Worm (Caenorhabditis elegans) whole organism, mixed stage, embryonic: ENCODE results near the gene oac-51.

Source experiments
- bed-3 ChIP-seq: fragments of 200-800 bp; sonication (Bioruptor generic); optimal IDR thresholded peaks from 3 replicates; lab custom pipeline; 2018; ENCODE audit warnings: mild to moderate bottlenecking, missing genetic modification characterization, moderate library complexity, missing compliant biosample characterization
- blmp-1 ChIP-seq: fragments of 150-350 bp; optimal IDR thresholded peaks from 2 replicates; lab custom pipeline; 2014; ENCODE audit warnings: missing biosample characterization, missing genetic modification characterization
- ceh-39 ChIP-seq: fragments of 150-350 bp; optimal IDR thresholded peaks from 2 replicates; lab custom pipeline; 2014; ENCODE audit warnings: missing biosample characterization, missing genetic modification characterization
- ceh-43 ChIP-seq: fragments of 200-800 bp; sonication (Bioruptor generic); optimal IDR thresholded peaks from 2 replicates; lab custom pipeline; 2018; ENCODE audit warnings: mild to moderate bottlenecking, missing genetic modification characterization, moderate library complexity, missing compliant biosample characterization
- ceh-83 ChIP-seq: fragments of 200-800 bp; sonication (Bioruptor generic); optimal IDR thresholded peaks from 2 replicates; lab custom pipeline; 2018; ENCODE audit warnings: mild to moderate bottlenecking, missing genetic modification characterization, missing compliant biosample characterization
- ces-1 ChIP-seq: fragments of 150-350 bp; optimal IDR thresholded peaks from 2 replicates; lab custom pipeline; 2014; ENCODE audit warnings: missing biosample characterization, missing genetic modification reagents, missing genetic modification characterization
- cnd-1 ChIP-seq: fragments of 200-800 bp; sonication (Bioruptor generic); optimal IDR thresholded peaks from 2 replicates; lab custom pipeline; 2018; ENCODE audit warnings: mild to moderate bottlenecking, missing genetic modification characterization, missing compliant biosample characterization
- drap-1 ChIP-seq: fragments of 200-800 bp; sonication (Bioruptor generic); optimal IDR thresholded peaks from 3 replicates; lab custom pipeline; 2018; ENCODE audit warnings: mild to moderate bottlenecking, missing genetic modification characterization, missing compliant biosample characterization
- elt-1 ChIP-seq: sonication (generic microtip); optimal IDR thresholded peaks from 2 replicates; lab custom pipeline; 2017; ENCODE audit warnings: missing genetic modification characterization, mild to moderate bottlenecking, missing compliant biosample characterization, antibody characterized with exemption, moderate library complexity, borderline replicate concordance; ENCODE audit not compliant: insufficient read depth
- flh-1 ChIP-seq: fragments of 200-800 bp; sonication (Bioruptor generic); optimal IDR thresholded peaks from 2 replicates; lab custom pipeline; 2018; ENCODE audit warnings: mild to moderate bottlenecking, missing genetic modification characterization, moderate library complexity, missing compliant biosample characterization
- ham-2 ChIP-seq: fragments of 200-800 bp; sonication (Bioruptor generic); optimal IDR thresholded peaks from 2 replicates; lab custom pipeline; 2018; ENCODE audit warnings: mild to moderate bottlenecking, missing genetic modification characterization, missing compliant biosample characterization
- hlh-1 ChIP-seq: fragments of 150-350 bp; optimal IDR thresholded peaks from 2 replicates; lab custom pipeline; 2014; ENCODE audit warnings: missing biosample characterization, missing genetic modification reagents, missing genetic modification characterization
- lin-13 ChIP-seq: fragments of 150-350 bp; optimal IDR thresholded peaks from 2 replicates; lab custom pipeline; 2014; ENCODE audit warnings: missing biosample characterization, missing genetic modification characterization
- lin-32 ChIP-seq: fragments of 200-800 bp; sonication (Bioruptor generic); optimal IDR thresholded peaks from 2 replicates; lab custom pipeline; 2018; ENCODE audit warnings: mild to moderate bottlenecking, missing genetic modification characterization, missing compliant biosample characterization
- lsy-2 ChIP-seq: fragments of 150-350 bp; optimal IDR thresholded peaks from 2 replicates; lab custom pipeline; 2014; ENCODE audit warnings: missing biosample characterization, missing genetic modification characterization
- mls-2 ChIP-seq: sonication (generic microtip); optimal IDR thresholded peaks from 2 replicates; lab custom pipeline; 2016; ENCODE audit warnings: mild to moderate bottlenecking, missing genetic modification characterization, moderate library complexity, missing compliant biosample characterization
- nhr-12 ChIP-seq: fragments of 150-350 bp; optimal IDR thresholded peaks from 2 replicates; lab custom pipeline; 2014; ENCODE audit warnings: missing biosample characterization, missing genetic modification characterization
- nhr-2 ChIP-seq: fragments of 150-350 bp; optimal IDR thresholded peaks from 2 replicates; lab custom pipeline; 2014; ENCODE audit warnings: missing biosample characterization, missing genetic modification characterization
- nhr-237 ChIP-seq: fragments of 150-350 bp; optimal IDR thresholded peaks from 2 replicates; lab custom pipeline; 2014; ENCODE audit warnings: missing biosample characterization, missing genetic modification characterization
- nhr-28 ChIP-seq: fragments of 150-350 bp; optimal IDR thresholded peaks from 2 replicates; lab custom pipeline; 2014; ENCODE audit warnings: missing biosample characterization, missing genetic modification characterization
- nhr-76 ChIP-seq: sonication (generic microtip); optimal IDR thresholded peaks from 2 replicates; lab custom pipeline; 2017; ENCODE audit warnings: missing biosample characterization, missing genetic modification characterization
- sem-2 ChIP-seq: fragments of 200-800 bp; sonication (Bioruptor generic); optimal IDR thresholded peaks from 2 replicates; lab custom pipeline; 2018; ENCODE audit warnings: mild to moderate bottlenecking, missing genetic modification characterization, missing compliant biosample characterization
- sptf-1 ChIP-seq: sonication (generic microtip); optimal IDR thresholded peaks from 2 replicates; lab custom pipeline; 2017; ENCODE audit warnings: mild to moderate bottlenecking, missing genetic modification characterization, moderate library complexity, missing compliant biosample characterization
- tbx-8 ChIP-seq: fragments of 200-800 bp; sonication (Bioruptor generic); optimal IDR thresholded peaks from 2 replicates; lab custom pipeline; 2018; ENCODE audit warnings: mild to moderate bottlenecking, missing genetic modification characterization, moderate library complexity, missing compliant biosample characterization
- unc-120 ChIP-seq: sonication (generic microtip); optimal IDR thresholded peaks from 2 replicates; lab custom pipeline; 2017; ENCODE audit warnings: missing genetic modification characterization, missing compliant biosample characterization; ENCODE audit not compliant: poor library complexity, severe bottlenecking
- unc-39 ChIP-seq: fragments of 150-350 bp; optimal IDR thresholded peaks from 2 replicates; lab custom pipeline; 2014; ENCODE audit warnings: missing biosample characterization, missing genetic modification characterization
- unc-62 ChIP-seq: fragments of 150-350 bp; optimal IDR thresholded peaks from 2 replicates; lab custom pipeline; 2014; ENCODE audit warnings: missing biosample characterization, missing genetic modification reagents, missing genetic modification characterization
- zip-8 ChIP-seq: fragments of 150-350 bp; optimal IDR thresholded peaks from 2 replicates; lab custom pipeline; 2014; ENCODE audit warnings: missing biosample characterization, missing genetic modification characterization
- ztf-11 ChIP-seq: fragments of 150-350 bp; optimal IDR thresholded peaks from 2 replicates; lab custom pipeline; 2014; ENCODE audit warnings: missing biosample characterization, missing genetic modification characterization

The oac-51 gene

ce11 chrIV:4336139-4336851, at the start of gene oac-51, which contains the start of gene W03B1.3:
Gene oac-51 (plus strand): TSS chrIV:4336801.
Gene W03B1.3 (minus strand): TSS chrIV:4336239.
- TF ChIP-seq elt-1, result peak; percentile 51
- TF ChIP-seq lin-32 (GFP tag; lab: Kevin White, UChicago), result no peak

- TF ChIP-seq zip-8 (no peak), flh-1 (GFP tag; lab: Kevin White, UChicago) (no peak), tbx-8 (GFP tag; lab: Kevin White, UChicago) (no peak), sem-2 (no peak), drap-1 (GFP tag; lab: Kevin White, UChicago) (no peak), ces-1 (GFP tag; lab: Kevin White, UChicago) (no peak), unc-62 (GFP tag; lab: Kevin White, UChicago) (no peak), unc-39 (no peak), ceh-83 (GFP tag; lab: Kevin White, UChicago) (no peak), mls-2 (tag; lab: Kevin White, UChicago) (no peak), elt-1 (no peak), bed-3 (GFP tag; lab: Kevin White, UChicago) (no peak), hlh-1 (no peak), ztf-11 (tag; lab: Kevin White, UChicago) (no peak), nhr-76 (tag; lab: Kevin White, UChicago) (no peak)
Measured at ce11 chrIV:4288332-4288731, 48.3 kb upstream of the oac-51 start, which contains the start of gene srv-4. Gene srv-4 (minus strand): TSS chrIV:4288432.

ce11 chrIV:4289267-4289666, 47.3 kb upstream of the oac-51 start, which contains the start of gene F15E6.5:
Gene F15E6.5 (plus strand): TSS chrIV:4289567.
- no peak for TF ChIP-seq blmp-1 (tag; lab: Kevin White, UChicago)

ce11 chrIV:4290472-4290871, 46.1 kb upstream of the oac-51 start, which contains the start of gene dct-7:
Gene dct-7 (minus strand): TSS chrIV:4290572.
- TF ChIP-seq unc-62 (GFP tag; lab: Kevin White, UChicago) (no peak), sem-2 (no peak), nhr-28 (tag; lab: Kevin White, UChicago) (no peak), elt-1 (no peak), zip-8 (no peak), lin-32 (GFP tag; lab: Kevin White, UChicago) (no peak), sptf-1 (tag; lab: Kevin White, UChicago) (no peak), lsy-2 (tag; lab: Kevin White, UChicago) (no peak), nhr-76 (tag; lab: Kevin White, UChicago) (no peak), ceh-39 (no peak), nhr-12 (no peak)
- TF ChIP-seq, all 35 proteins: peak for 0

- TF ChIP-seq ceh-43 (GFP tag; lab: Kevin White, UChicago) (no peak), ceh-39 (no peak), unc-39 (no peak), ham-2 (GFP tag; lab: Kevin White, UChicago) (no peak), ces-1 (GFP tag; lab: Kevin White, UChicago) (no peak), cnd-1 (no peak), lsy-2 (tag; lab: Kevin White, UChicago) (no peak), lin-13 (tag; lab: Kevin White, UChicago) (no peak), unc-62 (GFP tag; lab: Kevin White, UChicago) (no peak), unc-120 (tag; lab: Kevin White, UChicago) (no peak)
Measured at ce11 chrIV:4291174-4291573, 45.4 kb upstream of the oac-51 start, which contains the start of gene F15E6.4. Gene F15E6.4 (plus strand): TSS chrIV:4291474.

- TF ChIP-seq elt-1 (no peak), nhr-237 (tag; lab: Kevin White, UChicago) (no peak), ceh-83 (GFP tag; lab: Kevin White, UChicago) (no peak), drap-1 (GFP tag; lab: Kevin White, UChicago) (no peak), nhr-2 (tag; lab: Kevin White, UChicago) (no peak), zip-8 (no peak), nhr-28 (tag; lab: Kevin White, UChicago) (no peak), ham-2 (GFP tag; lab: Kevin White, UChicago) (no peak)
Measured at ce11 chrIV:4292569-4292968, 44.0 kb upstream of the oac-51 start, which contains the start of gene F15E6.10. Gene F15E6.10 (plus strand): TSS chrIV:4292869.
